Worm (Caenorhabditis elegans): ENCODE measurements around the gene str-136.

Gene str-136

ce11 chrV:8243201-8243600 is 35.5 kb downstream of the str-136 start:
- TF ChIP-seq elt-2 (tag; optimal IDR thresholded peaks at IDR 0.05): peak; percentile 45
- TF ChIP-seq nhr-20 (tag; optimal IDR thresholded peaks at IDR 0.05): no peak

ce11 chrV:8242798-8243197 is 35.9 kb downstream of the str-136 start, which contains the start of gene C16D9.4:
Gene C16D9.4, minus strand, starts transcription at chrV:8242898.
- no peak for TF ChIP-seq ztf-4 (tag; optimal IDR thresholded peaks at IDR 0.05)
- TF ChIP-seq tlp-1 (tag; optimal IDR thresholded peaks at IDR 0.05): no peak
- TF ChIP-seq sup-37 (GFP tag; optimal IDR thresholded peaks at IDR 0.05): no peak
- TF ChIP-seq snpc-4 (tag; optimal IDR thresholded peaks at IDR 0.05): no peak
- no peak for TF ChIP-seq efl-1 (optimal IDR thresholded peaks at IDR 0.05)
- TF ChIP-seq efl-1 (GFP tag; optimal IDR thresholded peaks at IDR 0.05 in 1 of 2): no peak
- TF ChIP-seq lin-13 (GFP tag; optimal IDR thresholded peaks at IDR 0.05): no peak
- TF ChIP-seq fkh-4 (tag; optimal IDR thresholded peaks at IDR 0.05; ENCODE audit: borderline replicate concordance): no peak
- TF ChIP-seq swsn-7 (tag; optimal IDR thresholded peaks at IDR 0.05): no peak
- TF ChIP-seq ama-1 (optimal IDR thresholded peaks at IDR 0.05): no peak
- TF ChIP-seq ceh-8 (GFP tag; optimal IDR thresholded peaks at IDR 0.05): no peak

- TF ChIP-seq mdl-1 (tag; optimal IDR thresholded peaks at IDR 0.05) (no peak), snu-23 (GFP tag; optimal IDR thresholded peaks at IDR 0.05) (no peak), efl-3 (GFP tag; optimal IDR thresholded peaks at IDR 0.05) (no peak), lsy-2 (tag; optimal IDR thresholded peaks at IDR 0.05) (no peak), pag-3 (tag; optimal IDR thresholded peaks at IDR 0.05; ENCODE audit: borderline replicate concordance, insufficient read depth) (no peak), lin-15B (tag; optimal IDR thresholded peaks at IDR 0.05) (no peak), efl-1 (optimal IDR thresholded peaks at IDR 0.05) (no peak), efl-1 (GFP tag; optimal IDR thresholded peaks at IDR 0.05 in 1 of 2) (no peak), nhr-85 (tag) (no peak), elt-2 (tag; optimal IDR thresholded peaks at IDR 0.05) (no peak), swsn-7 (tag; optimal IDR thresholded peaks at IDR 0.05) (no peak), alr-1 (tag; optimal IDR thresholded peaks at IDR 0.05; ENCODE audit: borderline replicate concordance) (no peak), C04F5.9 (tag; optimal IDR thresholded peaks at IDR 0.05) (no peak), sptf-1 (tag; optimal IDR thresholded peaks at IDR 0.05) (no peak), C34B4.2 (tag; optimal IDR thresholded peaks at IDR 0.05) (no peak), pax-3 (tag; optimal IDR thresholded peaks at IDR 0.05) (no peak), nhr-77 (tag; optimal IDR thresholded peaks at IDR 0.05) (no peak), ceh-88 (GFP tag; IDR thresholded peaks at IDR 0.05) (no peak), sox-4 (tag; optimal IDR thresholded peaks at IDR 0.05) (no peak), hlh-17 (GFP tag; optimal IDR thresholded peaks at IDR 0.05; ENCODE audit: borderline replicate concordance) (no peak), vab-15 (tag; optimal IDR thresholded peaks at IDR 0.05) (no peak)
These were observed 38.8 kb downstream of the str-136 start, which contains the start of gene C16D9.3 for ce11 chrV:8239928-8240327. Gene C16D9.3, minus strand, starts transcription at chrV:8240028.

ce11 chrV:8238290-8238689 is 40.4 kb downstream of the str-136 start, which contains the start of gene rol-3:
Gene rol-3, minus strand, starts transcription at chrV:8238409.
- TF ChIP-seq zip-4 (GFP tag; optimal IDR thresholded peaks at IDR 0.05) (no peak), snu-23 (GFP tag; optimal IDR thresholded peaks at IDR 0.05) (peak; percentile 44), mef-2 (tag; optimal IDR thresholded peaks at IDR 0.05) (no peak), ceh-63 (GFP tag; optimal IDR thresholded peaks at IDR 0.05) (no peak), hlh-17 (GFP tag; optimal IDR thresholded peaks at IDR 0.05; ENCODE audit: borderline replicate concordance) (no peak), nhr-28 (tag; optimal IDR thresholded peaks at IDR 0.05) (no peak), lin-13 (GFP tag; optimal IDR thresholded peaks at IDR 0.05) (no peak), snpc-4 (tag; optimal IDR thresholded peaks at IDR 0.05) (no peak), sptf-1 (tag; optimal IDR thresholded peaks at IDR 0.05) (no peak), pag-3 (tag; optimal IDR thresholded peaks at IDR 0.05; ENCODE audit: borderline replicate concordance, insufficient read depth) (no peak), tbx-2 (tag; optimal IDR thresholded peaks at IDR 0.05) (no peak), alr-1 (tag; optimal IDR thresholded peaks at IDR 0.05; ENCODE audit: borderline replicate concordance) (no peak), ceh-90 (tag; optimal IDR thresholded peaks at IDR 0.05) (no peak), rnt-1 (tag; optimal IDR thresholded peaks at IDR 0.05) (no peak), vab-15 (tag; optimal IDR thresholded peaks at IDR 0.05) (no peak), lin-14 (GFP tag; optimal IDR thresholded peaks at IDR 0.05) (no peak), ces-1 (GFP tag; optimal IDR thresholded peaks at IDR 0.05) (no peak), nhr-12 (tag; optimal IDR thresholded peaks at IDR 0.05) (no peak), efl-1 (optimal IDR thresholded peaks at IDR 0.05) (no peak), efl-1 (GFP tag; optimal IDR thresholded peaks at IDR 0.05 in 1 of 2) (peak in 1 of 2 experiments; percentile 80), lin-35 (GFP tag; optimal IDR thresholded peaks at IDR 0.05) (peak in 1 of 2 experiments; percentile 23), mab-9 (GFP tag; IDR thresholded peaks at IDR 0.05) (no peak), fkh-8 (tag; optimal IDR thresholded peaks at IDR 0.05) (no peak), ets-5 (GFP tag; IDR thresholded peaks at IDR 0.05) (no peak), blmp-1 (tag; optimal IDR thresholded peaks at IDR 0.05) (peak; percentile 42), dsc-1 (tag; optimal IDR thresholded peaks at IDR 0.05) (no peak), skn-1 (tag; optimal IDR thresholded peaks at IDR 0.05) (no peak)

Measured in whole organism, L1 larva.